Worm (Caenorhabditis elegans) whole organism, late embryonic: ENCODE measurements around the gene Y32B12B.4.

ENCODE experiments used
- ceh-24 ChIP-seq: sonication (generic microtip); optimal IDR thresholded peaks from 2 replicates; lab custom pipeline; 2016; ENCODE audit warnings: mild to moderate bottlenecking, missing genetic modification characterization, missing compliant biosample characterization
- nhr-11 ChIP-seq: fragments of 150-350 bp; optimal IDR thresholded peaks from 2 replicates; lab custom pipeline; 2014; ENCODE audit warnings: missing biosample characterization, missing genetic modification characterization
- pat-9 ChIP-seq: fragments of 200-800 bp; sonication (Bioruptor generic); optimal IDR thresholded peaks from 2 replicates; lab custom pipeline; 2018; ENCODE audit warnings: mild to moderate bottlenecking, missing genetic modification characterization, moderate library complexity, missing compliant biosample characterization
- zip-5 ChIP-seq: sonication (generic microtip); optimal IDR thresholded peaks from 2 replicates; lab custom pipeline; 2016; ENCODE audit warnings: missing genetic modification characterization, missing compliant biosample characterization

DNA sequence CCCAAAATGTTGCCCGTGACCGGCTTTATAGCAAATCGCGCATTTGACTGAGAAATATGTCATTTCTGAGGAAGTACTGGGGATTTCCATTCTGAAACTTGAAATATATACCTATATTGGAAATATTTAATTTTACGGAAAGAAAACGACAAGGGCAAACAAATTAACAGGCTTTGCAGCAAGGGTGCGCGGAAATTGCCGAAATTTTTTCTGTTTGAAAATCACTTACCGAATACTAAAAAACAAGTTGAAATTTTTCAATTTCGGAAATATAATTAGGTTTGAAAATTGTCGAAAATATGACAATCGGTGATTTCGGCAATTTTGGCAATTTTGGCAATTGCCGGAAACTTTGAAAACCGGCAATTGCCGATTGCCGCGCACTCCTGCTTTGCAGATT, 47.3 kb upstream of the Y32B12B.4 start, which contains the start of gene nhr-54:
- no peak for TF ChIP-seq pat-9 (tag; lab: Kevin White, UChicago)
- TF ChIP-seq zip-5 (tag; lab: Kevin White, UChicago): no peak
- TF ChIP-seq ceh-24 (tag; lab: Kevin White, UChicago): no peak
- TF ChIP-seq nhr-11 (tag; lab: Kevin White, UChicago): no peak
